Worm (Caenorhabditis elegans): Measurements from ENCODE around the gene F02A9.1.

DNA sequence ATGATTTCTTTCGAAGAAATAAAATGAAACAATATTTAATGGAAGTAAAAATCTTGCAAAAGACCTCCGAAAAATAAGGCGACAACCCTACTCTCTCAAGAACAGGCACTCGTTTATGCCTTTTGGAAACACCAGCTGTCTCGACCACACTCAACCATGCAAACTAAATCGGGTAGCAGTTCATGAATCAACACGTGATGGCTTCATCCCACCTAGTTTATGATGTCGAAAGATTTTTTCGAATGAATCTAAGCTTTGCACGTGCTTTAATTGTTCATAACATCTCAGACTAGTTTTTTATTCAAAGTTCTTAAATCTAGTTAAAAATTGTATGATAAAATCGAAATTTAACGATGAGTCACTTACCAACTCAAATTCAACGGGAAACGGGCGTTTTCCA is 24.3 kb downstream of the F02A9.1 start:
- no peak for TF ChIP-seq nhr-11 (tag; optimal IDR thresholded peaks at IDR 0.05)
- TF ChIP-seq jun-1 (tag; optimal IDR thresholded peaks at IDR 0.05) = no peak
- TF ChIP-seq daf-12 (tag; optimal IDR thresholded peaks at IDR 0.05) = no peak
- no peak for TF ChIP-seq elt-2 (tag; optimal IDR thresholded peaks at IDR 0.05)
- TF ChIP-seq snpc-4 (tag; optimal IDR thresholded peaks at IDR 0.05) = no peak
- no peak for TF ChIP-seq egl-27 (tag; optimal IDR thresholded peaks at IDR 0.05)
- TF ChIP-seq nhr-43 (tag; optimal IDR thresholded peaks at IDR 0.05; ENCODE audit: poor library complexity, severe bottlenecking) = no peak
